Worm (Caenorhabditis elegans) whole organism, L3 larva: ENCODE results near the gene ZK686.2.

Source experiments
- R02D3.7 ChIP-seq: fragments of 150-350 bp; optimal IDR thresholded peaks from 2 replicates; lab custom pipeline; 2014; ENCODE audit warnings: missing biosample characterization, missing genetic modification characterization
- ZK546.5 ChIP-seq: sonication (generic microtip); optimal IDR thresholded peaks from 2 replicates; lab custom pipeline; 2017; ENCODE audit warnings: missing biosample characterization, missing genetic modification characterization
- aly-2 ChIP-seq: fragments of 150-350 bp; optimal IDR thresholded peaks from 2 replicates; lab custom pipeline; 2014; ENCODE audit warnings: missing biosample characterization, missing genetic modification characterization
- ama-1 ChIP-seq: fragments of 150-350 bp; optimal IDR thresholded peaks from 2 replicates; lab custom pipeline; 2018
- ceh-16 ChIP-seq: sonication (generic microtip); optimal IDR thresholded peaks from 2 replicates; lab custom pipeline; 2017; ENCODE audit warnings: missing biosample characterization, missing genetic modification characterization
- ceh-28 ChIP-seq: fragments of 150-350 bp; optimal IDR thresholded peaks from 2 replicates; lab custom pipeline; 2014; ENCODE audit warnings: missing biosample characterization, missing genetic modification reagents, missing genetic modification characterization
- ceh-82 ChIP-seq: fragments of 150-350 bp; optimal IDR thresholded peaks from 2 replicates; lab custom pipeline; 2014; ENCODE audit warnings: missing biosample characterization, missing genetic modification characterization
- ceh-9 ChIP-seq: sonication (generic microtip); optimal IDR thresholded peaks from 2 replicates; lab custom pipeline; 2018; ENCODE audit warnings: missing biosample characterization, missing genetic modification characterization
- daf-12 ChIP-seq: fragments of 150-350 bp; optimal IDR thresholded peaks from 2 replicates; lab custom pipeline; 2014; ENCODE audit warnings: missing biosample characterization, missing genetic modification reagents, missing genetic modification characterization
- egl-27 ChIP-seq: sonication (generic microtip); optimal IDR thresholded peaks from 4 replicates; lab custom pipeline; 2017; ENCODE audit warnings: missing biosample characterization, missing genetic modification reagents, missing genetic modification characterization
- egl-5 ChIP-seq: fragments of 150-350 bp; optimal IDR thresholded peaks from 2 replicates; lab custom pipeline; 2017; ENCODE audit warnings: missing biosample characterization, missing genetic modification reagents, missing genetic modification characterization, inconsistent platforms
- elt-1 ChIP-seq: fragments of 150-350 bp; optimal IDR thresholded peaks from 2 replicates; lab custom pipeline; 2014; ENCODE audit warnings: missing biosample characterization, missing genetic modification characterization
- elt-2 ChIP-seq: sonication (generic microtip); optimal IDR thresholded peaks from 2 replicates; lab custom pipeline; 2016; ENCODE audit warnings: missing genetic modification reagents, mild to moderate bottlenecking, missing genetic modification characterization, missing compliant biosample characterization
- elt-3 ChIP-seq, 3 experiments: fragments of 150-350 bp in 1 of 3; sonication (generic microtip) in 2 of 3; optimal IDR thresholded peaks; 2 replicates in 2 of 3; 4 replicates in 1 of 3; lab custom pipeline; 2014 to 2017; ENCODE audit warnings: missing biosample characterization in 3 of 3, missing genetic modification characterization in 3 of 3
- fkh-10 ChIP-seq: sonication (generic microtip); optimal IDR thresholded peaks from 2 replicates; lab custom pipeline; 2017; ENCODE audit warnings: missing biosample characterization, missing genetic modification reagents, missing genetic modification characterization
- hmg-11 ChIP-seq: sonication (generic microtip); optimal IDR thresholded peaks from 2 replicates; lab custom pipeline; 2016; ENCODE audit warnings: missing genetic modification characterization, missing compliant biosample characterization
- jun-1 ChIP-seq: fragments of 150-350 bp; optimal IDR thresholded peaks from 2 replicates; lab custom pipeline; 2014; ENCODE audit warnings: missing biosample characterization, missing genetic modification reagents, missing genetic modification characterization
- lin-15B ChIP-seq: fragments of 150-350 bp; optimal IDR thresholded peaks from 2 replicates; lab custom pipeline; 2014; ENCODE audit warnings: missing biosample characterization, missing genetic modification characterization
- lin-39 ChIP-seq: fragments of 150-350 bp; optimal IDR thresholded peaks from 2 replicates; lab custom pipeline; 2018; ENCODE audit warnings: missing biosample characterization, missing genetic modification reagents, missing genetic modification characterization
- mdl-1 ChIP-seq: fragments of 150-350 bp; optimal IDR thresholded peaks from 2 replicates; lab custom pipeline; 2014; ENCODE audit warnings: missing biosample characterization, missing genetic modification characterization
- nfya-1 ChIP-seq: sonication (generic microtip); optimal IDR thresholded peaks from 2 replicates; lab custom pipeline; 2017; ENCODE audit warnings: missing genetic modification characterization, mild to moderate bottlenecking, missing compliant biosample characterization, antibody characterized with exemption, moderate library complexity; ENCODE audit not compliant: insufficient read depth
- nhr-11 ChIP-seq: fragments of 150-350 bp; optimal IDR thresholded peaks from 2 replicates; lab custom pipeline; 2014; ENCODE audit warnings: missing biosample characterization, missing genetic modification characterization
- nhr-12 ChIP-seq: fragments of 150-350 bp; optimal IDR thresholded peaks from 2 replicates; lab custom pipeline; 2014; ENCODE audit warnings: missing biosample characterization, missing genetic modification characterization
- nhr-23 ChIP-seq: fragments of 150-350 bp; optimal IDR thresholded peaks from 2 replicates; lab custom pipeline; 2014; ENCODE audit warnings: missing biosample characterization, missing genetic modification reagents, missing genetic modification characterization
- nhr-237 ChIP-seq: fragments of 150-350 bp; optimal IDR thresholded peaks from 2 replicates; lab custom pipeline; 2014; ENCODE audit warnings: missing biosample characterization, missing genetic modification characterization
- nhr-25 ChIP-seq: sonication (generic microtip); optimal IDR thresholded peaks from 2 replicates; lab custom pipeline; 2017; ENCODE audit warnings: missing biosample characterization, missing genetic modification characterization
- nhr-28 ChIP-seq: fragments of 150-350 bp; optimal IDR thresholded peaks from 2 replicates; lab custom pipeline; 2014; ENCODE audit warnings: missing biosample characterization, missing genetic modification characterization
- nhr-43 ChIP-seq: sonication (generic microtip); optimal IDR thresholded peaks from 2 replicates; lab custom pipeline; 2016; ENCODE audit warnings: mild to moderate bottlenecking, missing genetic modification characterization, missing compliant biosample characterization; ENCODE audit not compliant: poor library complexity, severe bottlenecking
- nhr-67 ChIP-seq: fragments of 150-350 bp; optimal IDR thresholded peaks from 2 replicates; lab custom pipeline; 2014; ENCODE audit warnings: missing biosample characterization, missing genetic modification characterization
- nhr-76 ChIP-seq: fragments of 150-350 bp; sonication (generic microtip); optimal IDR thresholded peaks from 5 replicates; lab custom pipeline; 2014; ENCODE audit warnings: missing biosample characterization, missing genetic modification characterization
- nhr-77 ChIP-seq: fragments of 150-350 bp; optimal IDR thresholded peaks from 2 replicates; lab custom pipeline; 2014; ENCODE audit warnings: missing biosample characterization, missing genetic modification characterization
- pha-4 ChIP-seq: fragments of 150-350 bp; optimal IDR thresholded peaks from 2 replicates; lab custom pipeline; 2014; ENCODE audit warnings: missing biosample characterization, missing genetic modification reagents, missing genetic modification characterization
- pqm-1 ChIP-seq: fragments of 150-350 bp; optimal IDR thresholded peaks from 2 replicates; lab custom pipeline; 2017; ENCODE audit warnings: missing biosample characterization, missing genetic modification characterization, inconsistent platforms
- sea-2 ChIP-seq: fragments of 150-350 bp; sonication (generic microtip); optimal IDR thresholded peaks from 4 replicates; lab custom pipeline; 2014; ENCODE audit warnings: missing biosample characterization, missing genetic modification reagents, missing genetic modification characterization
- skn-1 ChIP-seq: fragments of 150-350 bp; optimal IDR thresholded peaks from 2 replicates; lab custom pipeline; 2014; ENCODE audit warnings: missing biosample characterization, missing genetic modification characterization
- snpc-4 ChIP-seq: fragments of 150-350 bp; optimal IDR thresholded peaks from 2 replicates; lab custom pipeline; 2014; ENCODE audit warnings: missing biosample characterization, missing genetic modification characterization
- tbx-2 ChIP-seq: sonication (generic microtip); optimal IDR thresholded peaks from 2 replicates; lab custom pipeline; 2016; ENCODE audit warnings: mild to moderate bottlenecking, missing genetic modification characterization, missing compliant biosample characterization
- unc-39 ChIP-seq: sonication (generic microtip); optimal IDR thresholded peaks from 4 replicates; lab custom pipeline; 2017; ENCODE audit warnings: missing biosample characterization, missing genetic modification characterization
- unc-62 ChIP-seq: fragments of 150-350 bp; sonication (generic microtip); optimal IDR thresholded peaks from 4 replicates; lab custom pipeline; 2014; ENCODE audit warnings: missing biosample characterization, missing genetic modification reagents, missing genetic modification characterization
- ztf-11 ChIP-seq: fragments of 150-350 bp; optimal IDR thresholded peaks from 2 replicates; lab custom pipeline; 2014; ENCODE audit warnings: missing biosample characterization, missing genetic modification characterization

Gene ZK686.2

ce11 chrIII:7719364-7719936, 46.4 kb downstream of the ZK686.2 start, which contains the start of gene ncl-1:
Gene ncl-1, plus strand, starts transcription at chrIII:7719729.
- TF ChIP-seq nhr-76 (tag; lab: Kevin White, UChicago) (no peak), nhr-28 (no peak), ceh-16 (tag; lab: Kevin White, UChicago) (no peak), ama-1 (peak; percentile 36), daf-12 (tag; lab: Kevin White, UChicago) (no peak), pha-4 (tag; lab: Kevin White, UChicago) (peak; percentile 57)
- TF ChIP-seq, all 47 proteins: peak for 2

- TF ChIP-seq daf-12 (tag; lab: Kevin White, UChicago) (no peak), elt-2 (tag; lab: Kevin White, UChicago) (peak; percentile 80), skn-1 (tag; lab: Kevin White, UChicago) (peak; percentile 3), tbx-2 (tag; lab: Kevin White, UChicago) (no peak), ceh-9 (no peak), ama-1 (no peak), nhr-11 (no peak), nhr-76 (tag; lab: Kevin White, UChicago) (peak; percentile 90), mdl-1 (tag; lab: Kevin White, UChicago) (no peak), unc-62 (GFP tag; lab: Kevin White, UChicago) (peak; percentile 15), nhr-67 (tag; lab: Kevin White, UChicago) (no peak), nhr-28 (no peak), jun-1 (tag; lab: Kevin White, UChicago) (peak; percentile 37), nhr-237 (tag; lab: Kevin White, UChicago) (no peak), nhr-43 (tag; lab: Kevin White, UChicago) (peak; percentile 40), ceh-82 (tag; lab: Kevin White, UChicago) (no peak), egl-27 (tag; lab: Kevin White, UChicago) (no peak), nhr-23 (tag; lab: Kevin White, UChicago) (peak; percentile 86), ztf-11 (tag; lab: Kevin White, UChicago) (no peak), ceh-16 (tag; lab: Kevin White, UChicago) (no peak), elt-1 (no peak), ZK546.5 (no peak), pha-4 (tag; lab: Kevin White, UChicago) (peak; percentile 87), pqm-1 (tag; lab: Kevin White, UChicago) (peak; percentile 76), sea-2 (GFP tag; lab: Kevin White, UChicago) (no peak), R02D3.7 (peak; percentile 1), nfya-1 (tag; lab: Kevin White, UChicago) (peak; percentile 76), snpc-4 (tag; lab: Kevin White, UChicago) (peak; percentile 81), egl-5 (tag; lab: Kevin White, UChicago) (peak; percentile 54), nhr-12 (tag; lab: Kevin White, UChicago) (no peak), lin-15B (peak; percentile 80), elt-3 (tag; optimal IDR thresholded peaks at IDR 0.05; lab: Kevin White, UChicago) (no peak), nhr-25 (peak; percentile 64), fkh-10 (no peak), hmg-11 (tag; lab: Kevin White, UChicago) (no peak), ceh-28 (tag; lab: Kevin White, UChicago) (no peak), unc-39 (tag; lab: Kevin White, UChicago) (no peak), aly-2 (tag; lab: Kevin White, UChicago) (no peak), lin-39 (peak; percentile 27)
These were observed 47.5 kb downstream of the ZK686.2 start for ce11 chrIII:7718318-7718717.

ce11 chrIII:7716550-7716949, 49.3 kb downstream of the ZK686.2 start:
- TF ChIP-seq nhr-43 (tag; lab: Kevin White, UChicago) (no peak), elt-2 (tag; lab: Kevin White, UChicago) (no peak), nhr-77 (no peak), egl-27 (tag; lab: Kevin White, UChicago) (no peak), nhr-76 (tag; lab: Kevin White, UChicago) (no peak), nhr-237 (tag; lab: Kevin White, UChicago) (no peak), R02D3.7 (no peak), hmg-11 (tag; lab: Kevin White, UChicago) (no peak), unc-62 (GFP tag; lab: Kevin White, UChicago) (no peak), skn-1 (tag; lab: Kevin White, UChicago) (no peak), ceh-82 (tag; lab: Kevin White, UChicago) (no peak), nhr-67 (tag; lab: Kevin White, UChicago) (no peak)
